Fruit fly (Drosophila melanogaster) whole organism, embryonic: Measurements from ENCODE around the gene CG42693.

Experiments used
- BEAF-32 ChIP-seq: fragments of 200-800 bp; sonication (Bioruptor generic); optimal IDR thresholded peaks from 3 replicates; lab custom pipeline; 2017; ENCODE audit warnings: missing biosample characterization, missing genetic modification characterization, mild to moderate bottlenecking, moderate library complexity, missing genetic modification reagents
- Bgb ChIP-seq: fragments of 200-800 bp; sonication (Bioruptor generic); IDR thresholded peaks from 2 replicates; pipeline ENCODE4 v1.3.6; 2022; ENCODE audit warnings: missing biosample characterization, missing genetic modification characterization; ENCODE audit not compliant: partially characterized antibody
- Bteb2 ChIP-seq: fragments of 200-800 bp; sonication (Bioruptor generic); optimal IDR thresholded peaks from 2 replicates; lab custom pipeline; 2016; ENCODE audit warnings: missing biosample characterization, missing genetic modification characterization
- CG10147 ChIP-seq: fragments of 200-800 bp; sonication (Bioruptor generic); optimal IDR thresholded peaks from 2 replicates; lab custom pipeline; 2019; ENCODE audit warnings: missing biosample characterization, mild to moderate bottlenecking, missing genetic modification characterization, moderate library complexity
- CG10209 ChIP-seq: fragments of 200-800 bp; sonication (Bioruptor generic); optimal IDR thresholded peaks from 3 replicates; lab custom pipeline; 2017; ENCODE audit warnings: missing biosample characterization, mild to moderate bottlenecking, missing genetic modification characterization, missing genetic modification reagents
- CG10267 ChIP-seq: fragments of 200-800 bp; sonication (Bioruptor generic); optimal IDR thresholded peaks from 2 replicates; lab custom pipeline; 2018; ENCODE audit warnings: missing biosample characterization, mild to moderate bottlenecking, missing genetic modification characterization, moderate library complexity
- CG10321 ChIP-seq: fragments of 200-800 bp; sonication (Bioruptor generic); IDR thresholded peaks from 2 replicates; pipeline ENCODE4 v1.3.6; 2022; ENCODE audit warnings: missing biosample characterization, missing genetic modification characterization
- CG11093 ChIP-seq: fragments of 200-800 bp; sonication (Bioruptor generic); IDR thresholded peaks from 3 replicates; pipeline ENCODE4 v1.3.6; 2022; ENCODE audit warnings: missing biosample characterization, missing genetic modification characterization
- CG13624 ChIP-seq: fragments of 200-800 bp; sonication (Bioruptor generic); optimal IDR thresholded peaks from 2 replicates; lab custom pipeline; 2016; ENCODE audit warnings: missing biosample characterization, missing genetic modification characterization
- CG1603 ChIP-seq: fragments of 200-800 bp; sonication (Bioruptor generic); optimal IDR thresholded peaks from 2 replicates; lab custom pipeline; 2019; ENCODE audit warnings: missing biosample characterization, mild to moderate bottlenecking, missing genetic modification characterization, moderate library complexity
- CG1647 ChIP-seq: fragments of 200-800 bp; sonication (Bioruptor generic); optimal IDR thresholded peaks from 3 replicates; lab custom pipeline; 2016; ENCODE audit warnings: missing biosample characterization, missing genetic modification characterization
- CG16813 ChIP-seq: fragments of 200-800 bp; sonication (Bioruptor generic); IDR thresholded peaks from 3 replicates; pipeline ENCODE4 v1.3.6; 2022; ENCODE audit warnings: missing biosample characterization, missing genetic modification characterization; ENCODE audit not compliant: partially characterized antibody
- CG17361 ChIP-seq: fragments of 200-800 bp; sonication (Bioruptor generic); IDR thresholded peaks from 3 replicates; pipeline ENCODE4 v1.3.6; 2022; ENCODE audit warnings: missing biosample characterization, missing genetic modification characterization
- CG17912 ChIP-seq: fragments of 200-800 bp; sonication (Bioruptor generic); optimal IDR thresholded peaks from 2 replicates; lab custom pipeline; 2018; ENCODE audit warnings: missing biosample characterization, mild to moderate bottlenecking, missing genetic modification characterization
- CG2712 ChIP-seq: fragments of 200-800 bp; optimal IDR thresholded peaks from 3 replicates; lab custom pipeline; 2019; ENCODE audit warnings: missing biosample characterization, mild to moderate bottlenecking, missing genetic modification characterization, moderate library complexity
- CG30020 ChIP-seq: fragments of 200-800 bp; optimal IDR thresholded peaks from 2 replicates; lab custom pipeline; 2019; ENCODE audit warnings: missing biosample characterization, mild to moderate bottlenecking, missing genetic modification characterization, moderate library complexity
- CG31365 ChIP-seq: fragments of 200-800 bp; sonication (Bioruptor generic); optimal IDR thresholded peaks from 2 replicates; lab custom pipeline; 2018; ENCODE audit warnings: missing biosample characterization, mild to moderate bottlenecking, missing genetic modification characterization
- CG3995 ChIP-seq: fragments of 200-800 bp; sonication (Bioruptor generic); optimal IDR thresholded peaks from 3 replicates; lab custom pipeline; 2016; ENCODE audit warnings: missing biosample characterization, missing genetic modification characterization
- CG4854 ChIP-seq: fragments of 200-800 bp; sonication (Bioruptor generic); optimal IDR thresholded peaks from 2 replicates; lab custom pipeline; 2016; ENCODE audit warnings: missing biosample characterization, missing genetic modification characterization, inconsistent platforms
- CG6254 ChIP-seq: fragments of 200-800 bp; sonication (Bioruptor generic); optimal IDR thresholded peaks from 3 replicates; lab custom pipeline; 2017; ENCODE audit warnings: mild to moderate bottlenecking, missing biosample characterization, missing genetic modification reagents, missing genetic modification characterization
- CG6272 ChIP-seq: fragments of 200-800 bp; sonication (Bioruptor generic); IDR thresholded peaks from 2 replicates; pipeline ENCODE4 v1.3.6; 2022; ENCODE audit warnings: missing biosample characterization, missing genetic modification characterization
- CG9609 ChIP-seq: fragments of 200-800 bp; sonication (Bioruptor generic); optimal IDR thresholded peaks from 3 replicates; lab custom pipeline; 2016; ENCODE audit warnings: missing biosample characterization, missing genetic modification characterization
- CHES-1-like ChIP-seq: fragments of 200-800 bp; sonication (Bioruptor generic); optimal IDR thresholded peaks from 2 replicates; lab custom pipeline; 2016; ENCODE audit warnings: missing biosample characterization, missing genetic modification characterization
- CoRest ChIP-seq: fragments of 200-800 bp; sonication (Bioruptor generic); optimal IDR thresholded peaks from 3 replicates; lab custom pipeline; 2018; ENCODE audit warnings: missing biosample characterization, mild to moderate bottlenecking, missing genetic modification characterization, moderate library complexity
- D19A ChIP-seq: fragments of 200-800 bp; optimal IDR thresholded peaks from 3 replicates; lab custom pipeline; 2019; ENCODE audit warnings: missing biosample characterization, mild to moderate bottlenecking, missing genetic modification characterization, moderate library complexity
- Doc2 ChIP-seq: fragments of 200-800 bp; sonication (Bioruptor generic); IDR thresholded peaks from 2 replicates; pipeline ENCODE4 v1.3.6; 2022; ENCODE audit warnings: missing biosample characterization, missing genetic modification characterization
- NC2β ChIP-seq: fragments of 200-800 bp; sonication (Bioruptor generic); optimal IDR thresholded peaks from 2 replicates; lab custom pipeline; 2016; ENCODE audit warnings: missing biosample characterization, missing genetic modification characterization
- NfI ChIP-seq: fragments of 200-800 bp; sonication (Bioruptor generic); optimal IDR thresholded peaks from 3 replicates; lab custom pipeline; 2018; ENCODE audit warnings: missing biosample characterization, mild to moderate bottlenecking, missing genetic modification characterization, moderate library complexity
- Oli ChIP-seq: fragments of 200-800 bp; sonication (Bioruptor generic); optimal IDR thresholded peaks from 2 replicates; lab custom pipeline; 2018; ENCODE audit warnings: missing biosample characterization, mild to moderate bottlenecking, missing genetic modification characterization, moderate library complexity
- Pdp1 ChIP-seq, 2 experiments: fragments of 200-800 bp; sonication (Bioruptor generic); optimal IDR thresholded peaks; 3 replicates each; lab custom pipeline; 2016; ENCODE audit warnings: missing biosample characterization in 2 of 2, missing genetic modification characterization in 2 of 2, mild to moderate bottlenecking in 1 of 2, moderate library complexity in 1 of 2
- Rfx ChIP-seq: fragments of 200-800 bp; sonication (Bioruptor generic); IDR thresholded peaks from 2 replicates; pipeline ENCODE4 v1.3.6; 2022; ENCODE audit warnings: missing biosample characterization, missing genetic modification characterization
- Rx ChIP-seq: fragments of 200-800 bp; sonication (Bioruptor generic); IDR thresholded peaks from 2 replicates; pipeline ENCODE4 v1.3.6; 2022; ENCODE audit warnings: missing biosample characterization, missing genetic modification characterization
- Sry-β ChIP-seq: fragments of 200-800 bp; sonication (Bioruptor generic); optimal IDR thresholded peaks from 2 replicates; lab custom pipeline; 2018; ENCODE audit warnings: missing biosample characterization, mild to moderate bottlenecking, missing genetic modification characterization, moderate library complexity
- ara ChIP-seq: fragments of 200-800 bp; sonication (Bioruptor generic); IDR thresholded peaks from 2 replicates; pipeline ENCODE4 v1.3.6; 2022; ENCODE audit warnings: missing biosample characterization, missing genetic modification characterization
- bigmax ChIP-seq: fragments of 200-800 bp; sonication (Bioruptor generic); optimal IDR thresholded peaks from 2 replicates; lab custom pipeline; 2018; ENCODE audit warnings: missing biosample characterization, mild to moderate bottlenecking, missing genetic modification characterization
- chm ChIP-seq: fragments of 200-800 bp; sonication (Bioruptor generic); IDR thresholded peaks from 2 replicates; pipeline ENCODE4 v1.3.6; 2022; ENCODE audit warnings: missing biosample characterization, missing genetic modification characterization
- fd3F ChIP-seq: fragments of 200-800 bp; sonication (Bioruptor generic); optimal IDR thresholded peaks from 2 replicates; lab custom pipeline; 2018; ENCODE audit warnings: missing biosample characterization, mild to moderate bottlenecking, missing genetic modification characterization, moderate library complexity
- klu ChIP-seq: fragments of 200-800 bp; sonication (Bioruptor generic); IDR thresholded peaks from 2 replicates; pipeline ENCODE4 v1.3.6; 2022; ENCODE audit warnings: missing biosample characterization, missing genetic modification characterization
- lov ChIP-seq, 2 experiments: fragments of 200-800 bp in 1 of 2; fragments of >200 bp in 1 of 2; sonication (Bioruptor generic) in 1 of 2; IDR thresholded peaks in 1 of 2; optimal IDR thresholded peaks in 1 of 2; 2 replicates in 1 of 2; 3 replicates in 1 of 2; pipeline versions ENCODE4 v1.3.6 to Lab custom; 2017 to 2022; ENCODE audit warnings: missing biosample characterization in 1 of 2, missing genetic modification characterization in 1 of 2
- mirr ChIP-seq: fragments of 200-800 bp; sonication (Bioruptor generic); optimal IDR thresholded peaks from 3 replicates; lab custom pipeline; 2018; ENCODE audit warnings: missing biosample characterization, mild to moderate bottlenecking, missing genetic modification characterization
- oc ChIP-seq: fragments of 200-800 bp; sonication (Bioruptor generic); optimal IDR thresholded peaks from 2 replicates; lab custom pipeline; 2018; ENCODE audit warnings: missing biosample characterization, mild to moderate bottlenecking, missing genetic modification characterization, moderate library complexity
- org-1 ChIP-seq: fragments of 200-800 bp; sonication (Bioruptor generic); optimal IDR thresholded peaks from 2 replicates; lab custom pipeline; 2017; ENCODE audit warnings: missing biosample characterization, missing genetic modification characterization
- peb ChIP-seq: fragments of 200-800 bp; sonication (Bioruptor generic); IDR thresholded peaks from 2 replicates; pipeline ENCODE4 v1.3.6; 2022; ENCODE audit warnings: missing biosample characterization, missing genetic modification characterization
- pita ChIP-seq: fragments of 200-800 bp; sonication (Bioruptor generic); optimal IDR thresholded peaks from 2 replicates; lab custom pipeline; 2017; ENCODE audit warnings: missing biosample characterization, mild to moderate bottlenecking, missing genetic modification characterization
- shn ChIP-seq: fragments of 200-800 bp; sonication (Bioruptor generic); optimal IDR thresholded peaks from 3 replicates; lab custom pipeline; 2016; ENCODE audit warnings: missing biosample characterization, missing genetic modification characterization
- sim ChIP-seq: fragments of 200-800 bp; sonication (Bioruptor generic); IDR thresholded peaks from 2 replicates; pipeline ENCODE4 v1.3.6; 2022; ENCODE audit warnings: missing biosample characterization, missing genetic modification characterization
- so ChIP-seq: fragments of 200-800 bp; sonication (Bioruptor generic); IDR thresholded peaks from 3 replicates; pipeline ENCODE4 v1.3.6; 2022; ENCODE audit warnings: missing biosample characterization, missing genetic modification characterization
- tap ChIP-seq: fragments of 200-800 bp; optimal IDR thresholded peaks from 3 replicates; lab custom pipeline; 2019; ENCODE audit warnings: missing biosample characterization, mild to moderate bottlenecking, missing genetic modification characterization, moderate library complexity
- twi ChIP-seq: fragments of 200-800 bp; optimal IDR thresholded peaks from 2 replicates; lab custom pipeline; 2019; ENCODE audit warnings: missing biosample characterization, mild to moderate bottlenecking, missing genetic modification characterization, moderate library complexity
- unpg ChIP-seq: fragments of 200-800 bp; sonication (Bioruptor generic); optimal IDR thresholded peaks from 3 replicates; lab custom pipeline; 2018; ENCODE audit warnings: missing biosample characterization, mild to moderate bottlenecking, missing genetic modification characterization, moderate library complexity
- zf30C ChIP-seq: fragments of 200-800 bp; sonication (Bioruptor generic); optimal IDR thresholded peaks from 3 replicates; lab custom pipeline; 2018; ENCODE audit warnings: missing biosample characterization, mild to moderate bottlenecking, missing genetic modification characterization

Gene CG42693

dm6 chr3R:31706895-31707238 lies 1.3 kb downstream of the CG42693 start (continued):
- TF ChIP-seq CHES-1-like (no peak), Oli (tag; lab: Kevin White, UChicago) (no peak), pita (GFP tag; lab: Kevin White, UChicago) (no peak), sim (GFP tag; lab: Robert Waterston, UW) (no peak), CG10321 (GFP tag; lab: Robert Waterston, UW) (no peak), CG4854 (no peak), CG16813 (GFP tag; lab: Robert Waterston, UW) (no peak), CG10267 (tag; lab: Kevin White, UChicago) (peak; percentile 2), fd3F (GFP tag; lab: Kevin White, UChicago) (no peak), CG17361 (GFP tag; lab: Robert Waterston, UW) (no peak), CG9609 (no peak), NC2β (GFP tag; lab: Kevin White, UChicago) (no peak), CG13624 (no peak), Bgb (no peak), CG6254 (no peak), Rx (GFP tag; lab: Robert Waterston, UW) (no peak), Doc2 (GFP tag; lab: Robert Waterston, UW) (no peak), CoRest (tag; lab: Kevin White, UChicago) (no peak), zf30C (GFP tag; lab: Kevin White, UChicago) (peak; percentile 71), tap (tag; lab: Kevin White, UChicago) (no peak), oc (tag; lab: Kevin White, UChicago) (no peak), CG30020 (tag; lab: Kevin White, UChicago) (no peak), chm (GFP tag; lab: Robert Waterston, UW) (no peak), CG11093 (GFP tag; lab: Robert Waterston, UW) (no peak), CG2712 (tag; lab: Kevin White, UChicago) (peak; percentile 33), klu (GFP tag; lab: Robert Waterston, UW) (no peak), CG1647 (no peak), Pdp1 (GFP tag; optimal IDR thresholded peaks at IDR 0.05; lab: Kevin White, UChicago) (no peak), Sry-β (GFP tag; lab: Kevin White, UChicago) (no peak), D19A (tag; lab: Kevin White, UChicago) (peak; percentile 0), shn (no peak), lov (optimal IDR thresholded peaks at IDR 0.05; lab: Kevin White, UChicago) (no peak), lov (GFP tag; IDR thresholded peaks at IDR 0.05; lab: Robert Waterston, UW) (no peak), ara (peak; percentile 41; the same call in 1 of the 2 replicates), Rfx (GFP tag; lab: Robert Waterston, UW) (no peak), BEAF-32 (GFP tag; lab: Kevin White, UChicago) (no peak), Bteb2 (GFP tag; lab: Kevin White, UChicago) (no peak), twi (no peak), CG6272 (no peak), so (GFP tag; lab: Robert Waterston, UW) (no peak), CG31365 (tag; lab: Kevin White, UChicago) (no peak), bigmax (GFP tag; lab: Kevin White, UChicago) (no peak), peb (GFP tag; lab: Robert Waterston, UW) (no peak), NfI (GFP tag; lab: Kevin White, UChicago) (no peak), CG17912 (GFP tag; lab: Kevin White, UChicago) (no peak), CG10209 (GFP tag; lab: Kevin White, UChicago) (peak; percentile 11), mirr (GFP tag; lab: Kevin White, UChicago) (no peak), unpg (GFP tag; lab: Kevin White, UChicago) (peak; percentile 10), org-1 (GFP tag; lab: Kevin White, UChicago) (no peak), CG3995 (GFP tag; lab: Kevin White, UChicago) (no peak), CG1603 (tag; lab: Kevin White, UChicago) (peak; percentile 41), CG10147 (no peak)
